Worm (Caenorhabditis elegans) whole organism, L4 larva: Measurements from ENCODE around the gene zmp-1.

Experiments
- F10B5.3 ChIP-seq: sonication (generic microtip); optimal IDR thresholded peaks from 2 replicates; lab custom pipeline; 2016; ENCODE audit warnings: mild to moderate bottlenecking, missing genetic modification characterization, missing compliant biosample characterization
- F44E2.7 ChIP-seq: fragments of 200-800 bp; sonication (Bioruptor generic); IDR thresholded peaks from 2 replicates; pipeline ENCODE4 v2.1.2; 2022; ENCODE audit warnings: missing genetic modification characterization, missing compliant biosample characterization
- F49E8.2 ChIP-seq: sonication (generic microtip); optimal IDR thresholded peaks from 2 replicates; lab custom pipeline; 2016; ENCODE audit warnings: missing compliant biosample characterization, mild to moderate bottlenecking, missing genetic modification characterization, borderline replicate concordance
- T20F7.1 ChIP-seq: fragments of 200-800 bp; sonication (Bioruptor generic); optimal IDR thresholded peaks from 2 replicates; lab custom pipeline; 2018; ENCODE audit warnings: mild to moderate bottlenecking, missing genetic modification characterization, missing compliant biosample characterization
- Y48G9A.11 ChIP-seq: fragments of 200-800 bp; sonication (Bioruptor generic); IDR thresholded peaks from 2 replicates; pipeline ENCODE4 v1.3.6; 2022; ENCODE audit warnings: missing genetic modification reagents, missing genetic modification characterization, missing compliant biosample characterization
- Y5F2A.4 ChIP-seq: fragments of 200-800 bp; sonication (Bioruptor generic); optimal IDR thresholded peaks from 2 replicates; lab custom pipeline; 2018; ENCODE audit warnings: mild to moderate bottlenecking, missing genetic modification characterization, missing compliant biosample characterization
- ZK337.2 ChIP-seq: fragments of 200-800 bp; sonication (Bioruptor generic); IDR thresholded peaks from 2 replicates; pipeline ENCODE4 v1.3.6; 2022; ENCODE audit warnings: missing genetic modification reagents, missing genetic modification characterization, missing compliant biosample characterization
- ceh-20 ChIP-seq: fragments of 200-800 bp; sonication (Bioruptor generic); IDR thresholded peaks from 2 replicates; pipeline ENCODE4 v1.3.6; 2022; ENCODE audit warnings: missing genetic modification reagents, missing genetic modification characterization, missing compliant biosample characterization
- ceh-28 ChIP-seq: fragments of 150-350 bp; optimal IDR thresholded peaks from 2 replicates; lab custom pipeline; 2014; ENCODE audit warnings: missing biosample characterization, missing genetic modification reagents, missing genetic modification characterization
- ceh-32 ChIP-seq: sonication (generic microtip); optimal IDR thresholded peaks from 2 replicates; lab custom pipeline; 2016; ENCODE audit warnings: mild to moderate bottlenecking, missing genetic modification characterization, missing compliant biosample characterization; ENCODE audit not compliant: poor library complexity
- ceh-44 ChIP-seq: fragments of 200-800 bp; sonication (Bioruptor generic); IDR thresholded peaks from 2 replicates; pipeline ENCODE4 v1.3.6; 2022; ENCODE audit warnings: missing genetic modification reagents, missing genetic modification characterization, missing compliant biosample characterization
- ceh-82 ChIP-seq: sonication (generic microtip); optimal IDR thresholded peaks from 2 replicates; lab custom pipeline; 2017; ENCODE audit warnings: missing biosample characterization, missing genetic modification characterization
- ces-1 ChIP-seq: fragments of 150-350 bp; sonication (generic microtip); optimal IDR thresholded peaks from 4 replicates; lab custom pipeline; 2014; ENCODE audit warnings: missing biosample characterization, missing genetic modification reagents, missing genetic modification characterization
- ctbp-1 ChIP-seq: fragments of 200-800 bp; sonication (Bioruptor generic); IDR thresholded peaks from 2 replicates; pipeline ENCODE4 v1.3.6; 2022; ENCODE audit warnings: missing genetic modification reagents, missing genetic modification characterization, missing compliant biosample characterization
- daf-19 ChIP-seq: fragments of 200-800 bp; sonication (Bioruptor generic); conservative IDR thresholded peaks from 2 replicates; pipeline ENCODE4 v1.3.6; 2022; ENCODE audit warnings: missing genetic modification characterization, missing compliant biosample characterization
- daf-8 ChIP-seq: fragments of 200-800 bp; sonication (Bioruptor generic); IDR thresholded peaks from 2 replicates; pipeline ENCODE4 v1.3.6; 2022; ENCODE audit warnings: missing genetic modification characterization, missing compliant biosample characterization
- dmd-6 ChIP-seq: fragments of 200-800 bp; sonication (Bioruptor generic); IDR thresholded peaks from 2 replicates; pipeline ENCODE4 v1.3.6; 2022; ENCODE audit warnings: missing genetic modification reagents, missing genetic modification characterization, missing compliant biosample characterization
- dmd-8 ChIP-seq: fragments of 200-800 bp; sonication (Bioruptor generic); IDR thresholded peaks from 2 replicates; pipeline ENCODE4 v1.3.6; 2022; ENCODE audit warnings: missing genetic modification characterization, missing compliant biosample characterization
- dmd-9 ChIP-seq: fragments of 200-800 bp; sonication (Bioruptor generic); IDR thresholded peaks from 2 replicates; pipeline ENCODE4 v1.3.6; 2022; ENCODE audit warnings: missing genetic modification reagents, missing genetic modification characterization, missing compliant biosample characterization
- dpl-1 ChIP-seq: fragments of 150-350 bp; optimal IDR thresholded peaks from 2 replicates; lab custom pipeline; 2014; ENCODE audit warnings: missing biosample characterization, missing genetic modification reagents, missing genetic modification characterization
- duxl-1 ChIP-seq: sonication (generic microtip); optimal IDR thresholded peaks from 2 replicates; lab custom pipeline; 2016; ENCODE audit warnings: mild to moderate bottlenecking, missing genetic modification characterization, moderate library complexity, missing compliant biosample characterization; ENCODE audit not compliant: poor library complexity
- egl-27 ChIP-seq: sonication (generic microtip); optimal IDR thresholded peaks from 3 replicates; lab custom pipeline; 2017; ENCODE audit warnings: missing biosample characterization, missing genetic modification reagents, missing genetic modification characterization
- egl-43 ChIP-seq: fragments of 200-800 bp; sonication (Bioruptor generic); IDR thresholded peaks from 2 replicates; pipeline ENCODE4 v1.3.6; 2022; ENCODE audit warnings: missing genetic modification reagents, missing genetic modification characterization, missing compliant biosample characterization
- fos-1 ChIP-seq: fragments of 150-350 bp; optimal IDR thresholded peaks from 2 replicates; lab custom pipeline; 2014; ENCODE audit warnings: missing biosample characterization, missing genetic modification characterization
- hlh-11 ChIP-seq: fragments of 200-800 bp; sonication (Bioruptor generic); optimal IDR thresholded peaks from 2 replicates; lab custom pipeline; 2018; ENCODE audit warnings: mild to moderate bottlenecking, missing genetic modification characterization, missing compliant biosample characterization
- lim-7 ChIP-seq: fragments of 200-800 bp; sonication (Bioruptor generic); IDR thresholded peaks from 2 replicates; pipeline ENCODE4 v1.3.6; 2022; ENCODE audit warnings: missing genetic modification characterization, missing compliant biosample characterization
- lin-1 ChIP-seq: fragments of 200-800 bp; sonication (Bioruptor generic); IDR thresholded peaks from 2 replicates; pipeline ENCODE4 v1.3.6; 2022; ENCODE audit warnings: missing genetic modification reagents, missing genetic modification characterization, missing compliant biosample characterization
- lin-15B ChIP-seq: fragments of 150-350 bp; sonication (generic microtip); optimal IDR thresholded peaks from 3 replicates; lab custom pipeline; 2014; ENCODE audit warnings: missing biosample characterization, missing genetic modification characterization
- lin-38 ChIP-seq: fragments of 200-800 bp; sonication (Bioruptor generic); IDR thresholded peaks from 2 replicates; pipeline ENCODE4 v1.3.6; 2022; ENCODE audit warnings: missing genetic modification reagents, missing genetic modification characterization, missing compliant biosample characterization
- lir-3 ChIP-seq: sonication (generic microtip); optimal IDR thresholded peaks from 2 replicates; lab custom pipeline; 2016; ENCODE audit warnings: mild to moderate bottlenecking, missing genetic modification characterization, missing compliant biosample characterization
- madf-5 ChIP-seq, 2 experiments: fragments of 200-800 bp; sonication (Bioruptor generic); IDR thresholded peaks; 2 replicates each; pipeline ENCODE4 v1.3.6; 2022; ENCODE audit warnings: missing compliant biosample characterization in 2 of 2, missing genetic modification characterization in 2 of 2
- mdt-29 ChIP-seq: fragments of 200-800 bp; sonication (Bioruptor generic); IDR thresholded peaks from 2 replicates; pipeline ENCODE4 v1.3.6; 2022; ENCODE audit warnings: missing genetic modification reagents, missing genetic modification characterization, missing compliant biosample characterization
- mes-2 ChIP-seq: sonication (generic microtip); optimal IDR thresholded peaks from 2 replicates; lab custom pipeline; 2016; ENCODE audit warnings: missing genotype, mild to moderate bottlenecking, missing genetic modification characterization, missing compliant biosample characterization; ENCODE audit not compliant: poor library complexity, severe bottlenecking
- nhr-10 ChIP-seq: fragments of 150-350 bp; optimal IDR thresholded peaks from 2 replicates; lab custom pipeline; 2014; ENCODE audit warnings: missing biosample characterization, missing genetic modification characterization
- nhr-11 ChIP-seq: fragments of 150-350 bp; optimal IDR thresholded peaks from 2 replicates; lab custom pipeline; 2014; ENCODE audit warnings: missing biosample characterization, missing genetic modification characterization
- nhr-237 ChIP-seq: sonication (generic microtip); optimal IDR thresholded peaks from 2 replicates; lab custom pipeline; 2017; ENCODE audit warnings: missing biosample characterization, missing genetic modification characterization
- nhr-41 ChIP-seq: fragments of 200-800 bp; sonication (Bioruptor generic); IDR thresholded peaks from 2 replicates; pipeline ENCODE4 v1.3.6; 2022; ENCODE audit warnings: missing genetic modification reagents, missing genetic modification characterization, missing compliant biosample characterization
- nhr-6 ChIP-seq: fragments of 150-350 bp; optimal IDR thresholded peaks from 2 replicates; lab custom pipeline; 2014; ENCODE audit warnings: missing biosample characterization, missing genetic modification characterization
- nhr-76 ChIP-seq: fragments of 150-350 bp; optimal IDR thresholded peaks from 2 replicates; lab custom pipeline; 2014; ENCODE audit warnings: missing biosample characterization, missing genetic modification characterization
- sdz-12 ChIP-seq: fragments of 200-800 bp; sonication (Bioruptor generic); optimal IDR thresholded peaks from 2 replicates; lab custom pipeline; 2018; ENCODE audit warnings: mild to moderate bottlenecking, missing genetic modification characterization, missing compliant biosample characterization
- set-16 ChIP-seq: fragments of 200-800 bp; sonication (Bioruptor generic); IDR thresholded peaks from 2 replicates; pipeline ENCODE4 v1.3.6; 2022; ENCODE audit warnings: missing genetic modification reagents, missing genetic modification characterization, missing compliant biosample characterization
- skn-1 ChIP-seq: fragments of 150-350 bp; optimal IDR thresholded peaks from 2 replicates; lab custom pipeline; 2014; ENCODE audit warnings: missing biosample characterization, missing genetic modification characterization
- snpc-4 ChIP-seq: fragments of 150-350 bp; optimal IDR thresholded peaks from 2 replicates; lab custom pipeline; 2014; ENCODE audit warnings: missing biosample characterization, missing genetic modification characterization
- spr-1 ChIP-seq: sonication (generic microtip); optimal IDR thresholded peaks from 2 replicates; lab custom pipeline; 2016; ENCODE audit warnings: mild to moderate bottlenecking, missing genetic modification characterization, missing compliant biosample characterization
- tra-1 ChIP-seq: fragments of 200-800 bp; sonication (Bioruptor generic); IDR thresholded peaks from 2 replicates; pipeline ENCODE4 v1.3.6; 2022; ENCODE audit warnings: missing genetic modification reagents, missing genetic modification characterization, missing compliant biosample characterization
- unc-130 ChIP-seq: sonication (generic microtip); optimal IDR thresholded peaks from 2 replicates; lab custom pipeline; 2016; ENCODE audit warnings: missing genetic modification reagents, missing genetic modification characterization, missing compliant biosample characterization
- unc-62 ChIP-seq, 3 experiments: fragments of 150-350 bp in 1 of 3; sonication (generic microtip); optimal IDR thresholded peaks in 2 of 3; peaks in 1 of 3; 1 replicate in 1 of 3; 2 replicates in 2 of 3; lab custom pipeline; 2014 to 2017; ENCODE audit warnings: missing biosample characterization in 3 of 3, missing genetic modification characterization in 3 of 3, missing genetic modification reagents in 3 of 3, missing genotype in 1 of 3
- zag-1 ChIP-seq: fragments of 150-350 bp; optimal IDR thresholded peaks from 2 replicates; lab custom pipeline; 2014; ENCODE audit warnings: missing biosample characterization, missing genetic modification characterization
- zfp-2 ChIP-seq: sonication (generic microtip); optimal IDR thresholded peaks from 2 replicates; lab custom pipeline; 2016; ENCODE audit warnings: mild to moderate bottlenecking, missing genetic modification characterization, missing compliant biosample characterization
- zfp-3 ChIP-seq: fragments of 200-800 bp; sonication (Bioruptor generic); conservative IDR thresholded peaks from 2 replicates; pipeline ENCODE4 v1.3.6; 2022; ENCODE audit warnings: missing genetic modification reagents, missing genetic modification characterization, missing compliant biosample characterization
- zip-11 ChIP-seq: fragments of 200-800 bp; sonication (Bioruptor generic); IDR thresholded peaks from 2 replicates; pipeline ENCODE4 v1.3.6; 2022; ENCODE audit warnings: missing genetic modification characterization, missing compliant biosample characterization
- ztf-7 ChIP-seq: fragments of 150-350 bp; optimal IDR thresholded peaks from 2 replicates; lab custom pipeline; 2014; ENCODE audit warnings: missing biosample characterization, missing genetic modification characterization

zmp-1 gene

ce11 chrIII:5938013-5938412 lies 5.3 kb upstream of the zmp-1 start (continued):
- TF ChIP-seq ctbp-1 (GFP tag; lab: Robert Waterston, UW) = peak; percentile 63; the same call in 1 of the 2 replicates
- TF ChIP-seq set-16 = no peak
- no peak for TF ChIP-seq snpc-4 (tag; lab: Kevin White, UChicago)
- TF ChIP-seq unc-62 (GFP tag; optimal IDR thresholded peaks at IDR 0.05 in 1 of 2; lab: Kevin White, UChicago) = peak in 1 of 2 experiments; percentile 99
- TF ChIP-seq unc-62 (tag; optimal IDR thresholded peaks at IDR 0.05; lab: Kevin White, UChicago) = no peak
- TF ChIP-seq F44E2.7 = no peak
- TF ChIP-seq lir-3 (tag; lab: Kevin White, UChicago) = no peak
- no peak for TF ChIP-seq skn-1
- TF ChIP-seq lin-15B (tag; lab: Kevin White, UChicago) = no peak
- no peak for TF ChIP-seq fos-1 (tag; lab: Kevin White, UChicago)
- no peak for TF ChIP-seq F10B5.3
- no peak for TF ChIP-seq zag-1 (tag; lab: Kevin White, UChicago)
- peak; percentile 67 for TF ChIP-seq ceh-20 (GFP tag; lab: Robert Waterston, UW)
- no peak for TF ChIP-seq zip-11 (GFP tag; lab: Robert Waterston, UW)
- TF ChIP-seq nhr-76 (tag; lab: Kevin White, UChicago) = no peak
- TF ChIP-seq nhr-237 (tag; lab: Kevin White, UChicago) = no peak
- TF ChIP-seq hlh-11 = peak; percentile 93
- TF ChIP-seq ceh-28 = peak; percentile 0
- no peak for TF ChIP-seq daf-19 (GFP tag; lab: Robert Waterston, UW)
- TF ChIP-seq Y5F2A.4 = no peak
- no peak for TF ChIP-seq sdz-12 (GFP tag; lab: Kevin White, UChicago)
- no peak for TF ChIP-seq ceh-32 (tag; lab: Kevin White, UChicago)
- TF ChIP-seq dpl-1 (GFP tag; lab: Kevin White, UChicago) = peak; percentile 31
- no peak for TF ChIP-seq nhr-41
- TF ChIP-seq spr-1 (tag; lab: Kevin White, UChicago) = peak; percentile 54
- TF ChIP-seq nhr-11 (tag; lab: Kevin White, UChicago) = peak; percentile 64
- TF ChIP-seq lin-38 = no peak
- TF ChIP-seq zfp-2 (tag; lab: Kevin White, UChicago) = no peak
- no peak for TF ChIP-seq dmd-9 (GFP tag; lab: Robert Waterston, UW)
- TF ChIP-seq duxl-1 (tag; lab: Kevin White, UChicago) = no peak
- no peak for TF ChIP-seq nhr-10
- TF ChIP-seq ceh-82 = no peak
- no peak for TF ChIP-seq egl-27 (tag; lab: Kevin White, UChicago)
- no peak for TF ChIP-seq Y48G9A.11 (GFP tag; lab: Robert Waterston, UW)
- TF ChIP-seq F49E8.2 (tag; lab: Kevin White, UChicago) = no peak
- TF ChIP-seq ces-1 = no peak
- TF ChIP-seq tra-1 = 0 out of 2 replicates have a peak, but pooled peaks have one; percentile 11
- TF ChIP-seq nhr-6 = peak; percentile 34
- TF ChIP-seq ztf-7 (tag; lab: Kevin White, UChicago) = peak; percentile 86
- TF ChIP-seq madf-5 (GFP tag; IDR thresholded peaks at IDR 0.05; lab: Robert Waterston, UW) = no peak
- no peak for TF ChIP-seq ceh-44 (GFP tag; lab: Robert Waterston, UW)
- 0 out of 2 replicates have a peak, but pooled peaks have one; percentile 8 for TF ChIP-seq zfp-3 (GFP tag; lab: Robert Waterston, UW)
- TF ChIP-seq mes-2 = peak; percentile 44
- TF ChIP-seq lin-1 = 0 out of 2 replicates have a peak, but pooled peaks have one; percentile 40
- TF ChIP-seq ZK337.2 (GFP tag; lab: Robert Waterston, UW) = no peak
- no peak for TF ChIP-seq daf-8 (GFP tag; lab: Robert Waterston, UW)
- no peak for TF ChIP-seq lim-7
- peak; percentile 46; the same call in 1 of the 2 replicates for TF ChIP-seq dmd-6
- no peak for TF ChIP-seq unc-130 (GFP tag; lab: Kevin White, UChicago)
- TF ChIP-seq egl-43 (GFP tag; lab: Robert Waterston, UW) = no peak
- TF ChIP-seq T20F7.1 (GFP tag; lab: Kevin White, UChicago) = no peak
- TF ChIP-seq mdt-29 (GFP tag; lab: Robert Waterston, UW) = no peak
- no peak for TF ChIP-seq dmd-8
